Worm (Caenorhabditis elegans) whole organism, late embryonic: ENCODE results near the gene ZK177.1.

Source experiments
- C08G9.2 ChIP-seq: sonication (generic microtip); optimal IDR thresholded peaks from 2 replicates; lab custom pipeline; 2016; ENCODE audit warnings: mild to moderate bottlenecking, missing genetic modification characterization, moderate library complexity, missing compliant biosample characterization
- C38D4.7 ChIP-seq: fragments of 200-800 bp; sonication (Bioruptor generic); optimal IDR thresholded peaks from 2 replicates; lab custom pipeline; 2018; ENCODE audit warnings: mild to moderate bottlenecking, missing genetic modification characterization, moderate library complexity, missing compliant biosample characterization
- T23F11.4 ChIP-seq: fragments of 200-800 bp; sonication (Bioruptor generic); optimal IDR thresholded peaks from 2 replicates; lab custom pipeline; 2018; ENCODE audit warnings: mild to moderate bottlenecking, missing genetic modification characterization, missing compliant biosample characterization
- ahr-1 ChIP-seq: sonication (generic microtip); optimal IDR thresholded peaks from 2 replicates; lab custom pipeline; 2016; ENCODE audit warnings: missing genetic modification characterization, missing compliant biosample characterization
- ama-1 ChIP-seq: fragments of 150-350 bp; optimal IDR thresholded peaks from 2 replicates; lab custom pipeline; 2014
- ceh-19 ChIP-seq: fragments of 200-800 bp; sonication (Bioruptor generic); optimal IDR thresholded peaks from 2 replicates; lab custom pipeline; 2018; ENCODE audit warnings: mild to moderate bottlenecking, missing genetic modification characterization, missing compliant biosample characterization
- ceh-2 ChIP-seq: sonication (generic microtip); optimal IDR thresholded peaks from 2 replicates; lab custom pipeline; 2016; ENCODE audit warnings: missing genotype, missing genetic modification characterization, missing compliant biosample characterization
- ceh-24 ChIP-seq: sonication (generic microtip); optimal IDR thresholded peaks from 2 replicates; lab custom pipeline; 2016; ENCODE audit warnings: mild to moderate bottlenecking, missing genetic modification characterization, missing compliant biosample characterization
- ceh-45 ChIP-seq: fragments of 200-800 bp; sonication (Bioruptor generic); IDR thresholded peaks from 2 replicates; pipeline ENCODE4 v1.3.6; 2022; ENCODE audit warnings: missing genetic modification reagents, missing genetic modification characterization, missing compliant biosample characterization
- ceh-48 ChIP-seq: sonication (generic microtip); optimal IDR thresholded peaks from 2 replicates; lab custom pipeline; 2016; ENCODE audit warnings: missing genetic modification characterization, inconsistent platforms, missing compliant biosample characterization
- ceh-9 ChIP-seq: sonication (generic microtip); optimal IDR thresholded peaks from 2 replicates; lab custom pipeline; 2016; ENCODE audit warnings: mild to moderate bottlenecking, missing genetic modification characterization, inconsistent platforms, missing compliant biosample characterization
- che-1 ChIP-seq: sonication (generic microtip); optimal IDR thresholded peaks from 2 replicates; lab custom pipeline; 2016; ENCODE audit warnings: mild to moderate bottlenecking, missing genetic modification characterization, missing compliant biosample characterization
- dmd-4 ChIP-seq: sonication (generic microtip); optimal IDR thresholded peaks from 2 replicates; lab custom pipeline; 2016; ENCODE audit warnings: borderline replicate concordance, missing genetic modification characterization, missing compliant biosample characterization
- elt-2 ChIP-seq: sonication (generic microtip); optimal IDR thresholded peaks from 2 replicates; lab custom pipeline; 2016; ENCODE audit warnings: missing genetic modification reagents, missing genetic modification characterization, missing compliant biosample characterization
- ets-4 ChIP-seq: sonication (generic microtip); optimal IDR thresholded peaks from 2 replicates; lab custom pipeline; 2016; ENCODE audit warnings: missing genetic modification characterization, missing compliant biosample characterization
- fax-1 ChIP-seq: sonication (generic microtip); optimal IDR thresholded peaks from 2 replicates; lab custom pipeline; 2016; ENCODE audit warnings: missing genotype, missing genetic modification characterization, missing compliant biosample characterization
- hlh-13 ChIP-seq: fragments of 200-800 bp; sonication (Bioruptor generic); optimal IDR thresholded peaks from 2 replicates; lab custom pipeline; 2018; ENCODE audit warnings: mild to moderate bottlenecking, missing genetic modification characterization, missing compliant biosample characterization
- hlh-15 ChIP-seq: sonication (generic microtip); optimal IDR thresholded peaks from 2 replicates; lab custom pipeline; 2016; ENCODE audit warnings: missing genetic modification characterization, missing compliant biosample characterization
- hlh-6 ChIP-seq: sonication (generic microtip); optimal IDR thresholded peaks from 2 replicates; lab custom pipeline; 2016; ENCODE audit warnings: missing genotype, missing genetic modification characterization, missing compliant biosample characterization
- hlh-8 ChIP-seq: sonication (generic microtip); optimal IDR thresholded peaks from 2 replicates; lab custom pipeline; 2016; ENCODE audit warnings: missing genotype, missing genetic modification characterization, missing compliant biosample characterization
- mec-3 ChIP-seq: sonication (generic microtip); optimal IDR thresholded peaks from 2 replicates; lab custom pipeline; 2016; ENCODE audit warnings: borderline replicate concordance, missing genetic modification characterization, missing compliant biosample characterization
- odd-2 ChIP-seq: sonication (generic microtip); optimal IDR thresholded peaks from 2 replicates; lab custom pipeline; 2017; ENCODE audit warnings: antibody characterized with exemption, mild to moderate bottlenecking, missing genetic modification characterization, missing compliant biosample characterization
- pag-3 ChIP-seq: sonication (generic microtip); optimal IDR thresholded peaks from 2 replicates; lab custom pipeline; 2016; ENCODE audit warnings: missing compliant biosample characterization, missing genetic modification characterization, borderline replicate concordance
- pat-9 ChIP-seq: fragments of 200-800 bp; sonication (Bioruptor generic); optimal IDR thresholded peaks from 2 replicates; lab custom pipeline; 2018; ENCODE audit warnings: mild to moderate bottlenecking, missing genetic modification characterization, moderate library complexity, missing compliant biosample characterization
- pax-1 ChIP-seq: fragments of 150-350 bp; optimal IDR thresholded peaks from 2 replicates; lab custom pipeline; 2014; ENCODE audit warnings: missing biosample characterization, missing genetic modification characterization
- pha-4 ChIP-seq: fragments of 150-350 bp; optimal IDR thresholded peaks from 2 replicates; lab custom pipeline; 2018; ENCODE audit warnings: missing biosample characterization, missing genetic modification reagents, missing genetic modification characterization
- pros-1 ChIP-seq: fragments of 150-350 bp; optimal IDR thresholded peaks from 2 replicates; lab custom pipeline; 2014; ENCODE audit warnings: missing biosample characterization, missing genetic modification reagents, missing genetic modification characterization
- ref-2 ChIP-seq: sonication (generic microtip); optimal IDR thresholded peaks from 2 replicates; lab custom pipeline; 2016; ENCODE audit warnings: missing genetic modification characterization, missing compliant biosample characterization
- rnt-1 ChIP-seq: sonication (generic microtip); optimal IDR thresholded peaks from 2 replicates; lab custom pipeline; 2016; ENCODE audit warnings: missing genetic modification characterization, missing compliant biosample characterization
- sox-4 ChIP-seq: sonication (generic microtip); optimal IDR thresholded peaks from 2 replicates; lab custom pipeline; 2017; ENCODE audit warnings: mild to moderate bottlenecking, missing genetic modification characterization, inconsistent platforms, missing compliant biosample characterization
- syd-9 ChIP-seq: sonication (generic microtip); optimal IDR thresholded peaks from 2 replicates; lab custom pipeline; 2016; ENCODE audit warnings: mild to moderate bottlenecking, missing genetic modification characterization, moderate library complexity, missing compliant biosample characterization
- tbx-2 ChIP-seq: sonication (generic microtip); optimal IDR thresholded peaks from 2 replicates; lab custom pipeline; 2016; ENCODE audit warnings: missing genetic modification characterization, missing compliant biosample characterization
- ttx-3 ChIP-seq: sonication (generic microtip); optimal IDR thresholded peaks from 2 replicates; lab custom pipeline; 2016; ENCODE audit warnings: missing genetic modification reagents, missing genetic modification characterization, missing compliant biosample characterization
- unc-42 ChIP-seq: sonication (generic microtip); optimal IDR thresholded peaks from 2 replicates; lab custom pipeline; 2016; ENCODE audit warnings: missing genotype, missing genetic modification characterization, missing compliant biosample characterization
- unc-86 ChIP-seq: sonication (generic microtip); optimal IDR thresholded peaks from 2 replicates; lab custom pipeline; 2016; ENCODE audit warnings: missing genetic modification characterization, missing compliant biosample characterization
- ztf-16 ChIP-seq: sonication (generic microtip); optimal IDR thresholded peaks from 2 replicates; lab custom pipeline; 2017; ENCODE audit warnings: missing genetic modification characterization, missing compliant biosample characterization

The ZK177.1 gene

DNA sequence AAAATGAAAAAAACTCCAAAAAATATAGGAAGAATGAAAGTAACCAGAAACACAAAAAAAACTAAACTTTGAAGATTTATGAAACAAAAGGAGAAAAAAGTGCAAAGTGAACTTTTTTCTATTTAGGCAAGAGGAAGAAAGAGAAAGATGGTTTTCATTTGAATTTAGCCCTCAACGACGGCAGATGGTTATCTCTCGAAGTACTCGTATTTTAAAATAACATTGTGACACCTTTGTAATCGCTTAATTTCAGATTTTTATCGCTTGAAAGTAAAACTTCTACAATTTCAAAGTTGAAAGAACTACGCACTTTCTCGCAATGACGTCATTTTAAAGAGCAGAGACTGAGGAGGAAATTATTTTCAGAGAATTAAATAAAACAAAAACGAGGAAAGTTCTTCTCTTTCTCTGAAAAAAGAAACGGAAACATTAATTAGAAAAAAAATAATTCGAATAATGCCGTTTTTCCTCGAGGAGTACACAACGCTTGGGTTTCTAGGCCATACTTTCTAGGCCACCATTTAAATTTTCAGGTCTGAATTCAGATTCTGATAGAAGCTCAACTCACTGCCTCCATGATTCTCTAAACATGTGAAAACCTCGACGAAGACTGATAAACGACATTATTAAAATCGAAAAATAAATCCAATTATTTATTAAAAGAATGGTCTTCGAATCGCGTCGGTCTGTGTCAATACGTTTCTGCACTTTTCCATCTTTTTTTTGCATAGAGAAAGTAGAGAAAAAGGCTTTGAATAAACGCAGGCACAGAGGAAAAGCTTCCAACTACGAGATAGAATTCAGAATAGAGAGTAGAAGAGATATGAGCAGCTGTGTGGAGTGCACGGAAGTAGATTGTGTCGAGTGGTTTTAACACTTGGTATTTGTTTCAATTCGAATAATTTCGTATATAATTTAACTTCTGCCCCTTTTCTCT lies 16.3 kb upstream of the ZK177.1 start (continued):
- TF ChIP-seq C08G9.2 (tag; lab: Kevin White, UChicago) (peak; percentile 13), pat-9 (tag; lab: Kevin White, UChicago) (no peak), ceh-48 (tag; lab: Kevin White, UChicago) (no peak), ceh-9 (tag; lab: Kevin White, UChicago) (no peak)

DNA sequence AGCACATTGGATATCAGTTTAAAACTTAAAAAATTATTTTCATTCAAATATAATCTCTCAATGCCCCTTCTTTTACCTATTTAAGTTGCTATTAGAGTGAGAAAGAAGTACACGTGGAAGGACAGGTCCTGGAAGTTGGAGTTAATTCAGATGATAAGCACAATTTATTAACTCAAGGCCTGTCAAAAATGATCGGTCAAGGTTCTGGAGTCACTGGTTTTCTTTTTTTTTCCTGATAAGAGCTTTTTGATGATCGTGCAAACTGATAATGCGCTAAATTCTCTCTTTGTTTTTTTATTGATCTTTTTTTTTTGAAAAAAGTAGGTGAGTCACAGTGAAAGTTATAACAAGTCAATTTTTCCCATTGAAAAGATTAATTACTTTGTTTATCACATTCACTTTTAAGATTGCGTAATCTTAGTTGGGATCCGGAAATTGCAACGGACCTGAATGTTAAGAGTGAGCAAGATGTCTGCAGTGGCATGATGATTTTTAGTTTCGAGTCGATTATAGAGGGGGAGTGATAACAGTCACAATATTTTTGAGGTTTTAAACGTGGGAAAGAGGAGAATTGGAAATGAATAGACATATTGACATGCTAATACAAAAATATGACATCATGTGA lies 15.4 kb upstream of the ZK177.1 start:
- TF ChIP-seq mec-3 (no peak), elt-2 (tag; lab: Kevin White, UChicago) (peak; percentile 81)
- TF ChIP-seq, all 69 proteins: peak for 1

DNA sequence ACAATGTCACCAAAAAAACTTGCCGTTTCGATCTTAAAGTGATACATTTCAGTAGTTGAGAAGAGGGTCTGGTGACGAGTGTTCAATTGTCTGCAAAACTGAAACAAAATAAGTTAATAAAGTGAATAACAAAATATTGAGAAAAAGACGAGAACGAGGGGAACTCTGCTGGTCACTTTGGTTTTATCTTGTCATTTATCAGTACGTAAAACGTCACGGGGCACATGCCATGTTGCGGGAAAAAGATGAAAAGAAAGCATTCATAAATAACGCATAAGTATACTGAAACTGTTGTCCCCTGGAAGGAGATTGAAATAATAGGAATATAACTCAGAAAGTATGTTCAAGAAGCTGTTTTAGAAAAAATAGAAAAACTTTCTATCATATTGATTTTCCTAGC lies 13.1 kb upstream of the ZK177.1 start, which contains the start of gene sahd-1:
sahd-1 (minus strand) TSS at position 100 of the 400 bp plus-strand sequence.
- TF ChIP-seq elt-2 (tag; lab: Kevin White, UChicago), result peak; percentile 56
- no peak for TF ChIP-seq ahr-1 (tag; lab: Kevin White, UChicago)

DNA sequence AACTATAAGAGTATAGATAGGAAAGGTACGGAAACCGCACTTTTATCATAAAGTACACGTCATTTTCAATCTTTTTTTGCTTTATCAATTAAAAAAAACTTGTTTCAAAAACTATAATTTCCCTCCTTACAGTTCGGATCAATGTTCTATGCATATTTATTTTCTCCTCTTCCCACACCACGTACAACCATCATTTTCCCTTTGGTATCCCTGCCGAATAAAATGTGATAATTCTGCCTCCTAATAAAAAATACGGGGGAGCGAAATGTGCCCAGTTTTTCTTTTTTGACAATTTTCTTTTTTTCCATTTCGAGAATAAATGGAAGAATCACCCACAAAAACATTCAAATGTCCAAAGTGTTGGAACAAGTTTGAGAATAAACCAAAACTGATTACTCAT lies 12.4 kb upstream of the ZK177.1 start, which contains the start of gene ZK177.3:
ZK177.3 (plus strand) TSS at position 301 of the 400 bp plus-strand sequence.
- TF ChIP-seq syd-9 (no peak), pag-3 (tag; lab: Kevin White, UChicago) (no peak), ama-1 (lab: Kevin White, UChicago) (no peak), tbx-2 (no peak), dmd-4 (tag; lab: Kevin White, UChicago) (no peak), ceh-19 (GFP tag; lab: Kevin White, UChicago) (no peak), pha-4 (tag; lab: Kevin White, UChicago) (no peak), ceh-24 (no peak), ttx-3 (no peak), ref-2 (tag; lab: Kevin White, UChicago) (no peak), ceh-9 (tag; lab: Kevin White, UChicago) (no peak), rnt-1 (tag; lab: Kevin White, UChicago) (no peak), hlh-13 (no peak), ceh-45 (no peak), pros-1 (tag; lab: Kevin White, UChicago) (no peak), hlh-15 (tag; lab: Kevin White, UChicago) (no peak), unc-42 (no peak)

DNA sequence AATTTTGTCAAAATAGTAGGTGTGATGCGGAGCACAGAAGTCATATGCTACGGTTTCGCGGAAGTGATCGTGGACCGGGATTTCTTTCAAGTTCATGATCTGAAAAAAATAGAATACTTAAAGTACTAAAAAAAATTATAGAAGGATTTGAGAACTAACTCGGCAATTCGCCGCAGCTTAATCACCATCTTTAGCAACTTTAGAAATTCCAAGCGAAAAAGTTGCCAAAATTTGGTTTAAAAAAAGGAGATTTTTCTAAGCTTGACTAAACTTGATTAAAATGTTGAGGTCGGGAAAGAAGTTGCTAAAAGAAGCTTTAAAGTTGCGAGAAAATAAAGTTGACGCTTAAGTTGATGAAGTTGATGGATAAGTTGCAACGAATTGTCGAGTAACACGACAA lies 10.3 kb upstream of the ZK177.1 start, which contains the start of gene ZK177.9:
ZK177.9 (minus strand) TSS at position 101 of the 400 bp plus-strand sequence.
- no peak for TF ChIP-seq hlh-6 (tag; lab: Kevin White, UChicago)

DNA sequence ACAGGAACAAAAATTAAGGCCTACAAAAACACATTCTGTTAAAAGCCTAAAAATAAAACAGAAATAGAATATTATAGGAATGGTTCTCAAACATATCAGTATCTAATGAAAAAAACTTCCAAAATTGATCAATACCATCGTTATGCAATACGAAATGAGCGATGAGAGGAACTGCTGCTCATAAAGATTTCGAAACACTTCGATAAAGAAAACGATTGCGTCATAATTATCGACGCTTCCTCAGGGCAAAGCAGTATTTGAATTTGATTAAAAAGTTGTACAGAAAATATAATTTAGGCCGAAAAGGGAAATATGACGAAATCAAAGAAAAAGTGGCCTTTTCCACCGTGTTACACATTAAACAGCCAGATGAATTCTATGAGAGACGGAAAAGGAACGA lies 9.9 kb upstream of the ZK177.1 start:
- TF ChIP-seq odd-2 (tag; lab: Kevin White, UChicago) (no peak), ztf-16 (tag; lab: Kevin White, UChicago) (no peak), che-1 (no peak), ets-4 (no peak), rnt-1 (tag; lab: Kevin White, UChicago) (no peak), ama-1 (lab: Kevin White, UChicago) (no peak), T23F11.4 (GFP tag; lab: Kevin White, UChicago) (no peak), syd-9 (no peak), ref-2 (tag; lab: Kevin White, UChicago) (no peak), ceh-45 (no peak), hlh-8 (tag; lab: Kevin White, UChicago) (no peak), pax-1 (tag; lab: Kevin White, UChicago) (no peak), C38D4.7 (GFP tag; lab: Kevin White, UChicago) (no peak), sox-4 (tag; lab: Kevin White, UChicago) (no peak), C08G9.2 (tag; lab: Kevin White, UChicago) (no peak), unc-86 (tag; lab: Kevin White, UChicago) (no peak), ceh-2 (tag; lab: Kevin White, UChicago) (no peak), fax-1 (tag; lab: Kevin White, UChicago) (no peak)
